Fruit fly (Drosophila melanogaster): ENCODE results near the gene CG42613.

CG42613 gene

DNA sequence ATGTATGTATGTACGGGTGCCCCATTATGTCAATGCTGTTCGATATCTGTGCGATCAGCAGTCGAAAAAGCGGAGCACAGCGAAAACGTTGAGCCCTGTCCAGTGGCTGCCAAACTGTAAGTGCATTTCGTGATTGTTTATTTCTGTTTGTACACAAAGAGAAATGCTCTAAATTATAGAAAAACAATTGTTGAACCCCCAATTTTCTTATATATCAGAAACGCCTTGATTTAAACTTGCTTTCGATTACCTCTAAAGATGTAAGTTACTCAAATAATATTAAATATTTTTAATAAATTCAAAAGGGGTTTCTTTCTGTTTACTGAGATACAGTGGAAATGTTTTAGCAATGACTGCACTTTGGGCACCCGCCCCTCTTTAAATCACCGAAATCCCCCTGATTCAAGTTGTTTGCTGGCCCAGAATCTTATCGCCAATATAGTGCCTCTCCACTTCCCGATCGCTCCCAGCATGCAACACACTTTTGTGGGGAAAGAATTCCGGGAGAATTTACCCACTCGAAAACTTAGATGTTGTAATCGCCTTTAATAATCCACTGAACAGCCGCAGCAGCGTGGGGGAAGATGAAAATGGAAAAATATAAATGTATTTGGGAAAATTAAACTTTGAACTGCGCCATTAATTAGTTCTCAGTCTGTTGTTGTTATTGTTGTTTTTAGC is 85.9 kb downstream of the CG42613 start (continued):
- TF ChIP-seq CG8478 (optimal IDR thresholded peaks at IDR 0.05) (no peak), CG34422 (GFP tag; IDR thresholded peaks at IDR 0.05) (0 out of 3 replicates have a peak, but pooled peaks have one; percentile 11), CG7963 (GFP tag; IDR thresholded peaks at IDR 0.05; ENCODE audit: partially characterized antibody) (no peak), ssp (GFP tag; IDR thresholded peaks at IDR 0.05) (no peak), fd96Cb (tag; optimal IDR thresholded peaks at IDR 0.05) (peak; percentile 48), CG6175 (GFP tag; IDR thresholded peaks at IDR 0.05) (no peak), CG10366 (GFP tag; IDR thresholded peaks at IDR 0.05) (0 out of 2 replicates have a peak, but pooled peaks have one; percentile 25), ase (GFP tag; IDR thresholded peaks at IDR 0.05) (no peak), CG12219 (GFP tag; optimal IDR thresholded peaks at IDR 0.05) (no peak), ro (GFP tag; IDR thresholded peaks at IDR 0.05) (no peak), slbo (GFP tag; IDR thresholded peaks at IDR 0.05) (peak; percentile 21; the same call in 1 of the 2 replicates), bowl (GFP tag; IDR thresholded peaks at IDR 0.05) (no peak), gsb-n (tag; optimal IDR thresholded peaks at IDR 0.05) (peak; percentile 55), repo (GFP tag; optimal IDR thresholded peaks at IDR 0.05) (no peak), CG17359 (tag; optimal IDR thresholded peaks at IDR 0.05) (peak; percentile 71), CG6813 (GFP tag; optimal IDR thresholded peaks at IDR 0.05) (no peak), CG30403 (GFP tag; optimal IDR thresholded peaks at IDR 0.05) (peak; percentile 31), vvl (GFP tag; IDR thresholded peaks at IDR 0.05) (peak; percentile 64; the same call in 1 of the 2 replicates), lola (GFP tag; optimal IDR thresholded peaks at IDR 0.05) (peak in 1 of 3 experiments; percentile 38), bab2 (GFP tag; optimal IDR thresholded peaks at IDR 0.05) (no peak), CG2129 (GFP tag; IDR thresholded peaks at IDR 0.05; ENCODE audit: partially characterized antibody) (no peak), pros (GFP tag; optimal IDR thresholded peaks at IDR 0.05) (no peak), Eip74EF (GFP tag; optimal IDR thresholded peaks at IDR 0.05) (peak in 1 of 2 experiments; percentile 70), Fer1 (GFP tag; optimal IDR thresholded peaks at IDR 0.05) (no peak), CG10959 (GFP tag; IDR thresholded peaks at IDR 0.05) (no peak), ab (GFP tag; optimal IDR thresholded peaks at IDR 0.05) (no peak), Nf-YC (tag; optimal IDR thresholded peaks at IDR 0.05) (no peak), dati (GFP tag; IDR thresholded peaks at IDR 0.05) (0 out of 2 replicates have a peak, but pooled peaks have one; percentile 35), CG1233 (GFP tag; optimal IDR thresholded peaks at IDR 0.05) (no peak), sna (GFP tag; IDR thresholded peaks at IDR 0.05; ENCODE audit: partially characterized antibody) (no peak), CG2875 (GFP tag; optimal IDR thresholded peaks at IDR 0.05) (peak; percentile 58), NfI (GFP tag; optimal IDR thresholded peaks at IDR 0.05) (no peak), CG14441 (GFP tag; IDR thresholded peaks at IDR 0.05) (no peak), CG11696 (GFP tag; IDR thresholded peaks at IDR 0.05) (no peak), CG13775 (GFP tag; optimal IDR thresholded peaks at IDR 0.05) (peak; percentile 28), Xrp1 (GFP tag; IDR thresholded peaks at IDR 0.05) (peak; percentile 70; the same call in 1 of the 2 replicates), CG17328 (GFP tag; IDR thresholded peaks at IDR 0.05) (peak; percentile 41; the same call in 1 of the 2 replicates), dimm (GFP tag; IDR thresholded peaks at IDR 0.05) (no peak), MTF-1 (GFP tag; optimal IDR thresholded peaks at IDR 0.05; ENCODE audit: borderline replicate concordance) (no peak), Atf3 (GFP tag; optimal IDR thresholded peaks at IDR 0.05) (no peak), CG34376 (GFP tag; optimal IDR thresholded peaks at IDR 0.05) (no peak), pb (GFP tag; optimal IDR thresholded peaks at IDR 0.05) (no peak), Usf (GFP tag; optimal IDR thresholded peaks at IDR 0.05) (no peak), Dp (GFP tag; optimal IDR thresholded peaks at IDR 0.05) (no peak), CG4282 (GFP tag; optimal IDR thresholded peaks at IDR 0.05) (no peak), CG10209 (GFP tag; optimal IDR thresholded peaks at IDR 0.05) (peak; percentile 37), Hmx (GFP tag; optimal IDR thresholded peaks at IDR 0.05) (no peak), Hand (GFP tag; optimal IDR thresholded peaks at IDR 0.05) (no peak), CTCF (GFP tag; optimal IDR thresholded peaks at IDR 0.05) (no peak), CG17385 (GFP tag; optimal IDR thresholded peaks at IDR 0.05) (peak; percentile 18)
